Fruit fly (Drosophila melanogaster) whole organism, embryonic: ENCODE results near the gene CG32984.

ENCODE experiments used
- CG10654 ChIP-seq: fragments of 200-800 bp; sonication (Bioruptor generic); optimal IDR thresholded peaks from 2 replicates; lab custom pipeline; 2016; ENCODE audit warnings: missing biosample characterization, missing genetic modification characterization
- CG10979 ChIP-seq: fragments of 200-800 bp; sonication (Bioruptor generic); optimal IDR thresholded peaks from 2 replicates; lab custom pipeline; 2018; ENCODE audit warnings: missing biosample characterization, mild to moderate bottlenecking, missing genetic modification characterization, moderate library complexity
- CG13775 ChIP-seq: fragments of 200-800 bp; sonication (Bioruptor generic); optimal IDR thresholded peaks from 3 replicates; lab custom pipeline; 2017; ENCODE audit warnings: missing biosample characterization, mild to moderate bottlenecking, missing genetic modification characterization
- CG14710 ChIP-seq: fragments of 200-800 bp; sonication (Bioruptor generic); optimal IDR thresholded peaks from 3 replicates; lab custom pipeline; 2019; ENCODE audit warnings: missing biosample characterization, mild to moderate bottlenecking, missing genetic modification characterization, moderate library complexity
- CG17359 ChIP-seq: fragments of 200-800 bp; sonication (Bioruptor generic); optimal IDR thresholded peaks from 3 replicates; lab custom pipeline; 2018; ENCODE audit warnings: missing biosample characterization, mild to moderate bottlenecking, missing genetic modification characterization, moderate library complexity
- CG17385 ChIP-seq: fragments of 200-800 bp; sonication (Bioruptor generic); optimal IDR thresholded peaks from 3 replicates; lab custom pipeline; 2018; ENCODE audit warnings: missing biosample characterization, mild to moderate bottlenecking, missing genetic modification characterization
- CG17612 ChIP-seq: fragments of 200-800 bp; sonication (Bioruptor generic); IDR thresholded peaks from 2 replicates; pipeline ENCODE4 v1.3.6; 2022; ENCODE audit warnings: missing biosample characterization, missing genetic modification characterization
- CG18619 ChIP-seq: fragments of 200-800 bp; sonication (Bioruptor generic); optimal IDR thresholded peaks from 3 replicates; lab custom pipeline; 2017; ENCODE audit warnings: missing biosample characterization, mild to moderate bottlenecking, missing genetic modification characterization
- CG3065 ChIP-seq: fragments of 200-800 bp; sonication (Bioruptor generic); optimal IDR thresholded peaks from 2 replicates; lab custom pipeline; 2016; ENCODE audit warnings: missing biosample characterization, missing genetic modification characterization
- CG3163 ChIP-seq: fragments of 200-800 bp; sonication (Bioruptor generic); optimal IDR thresholded peaks from 3 replicates; lab custom pipeline; 2016; ENCODE audit warnings: missing biosample characterization, missing genetic modification characterization
- CG4360 ChIP-seq: fragments of 200-800 bp; sonication (Bioruptor generic); IDR thresholded peaks from 2 replicates; pipeline ENCODE4 v1.3.6; 2022; ENCODE audit warnings: missing biosample characterization, missing genetic modification characterization
- CG6272 ChIP-seq: fragments of 200-800 bp; sonication (Bioruptor generic); IDR thresholded peaks from 2 replicates; pipeline ENCODE4 v1.3.6; 2022; ENCODE audit warnings: missing biosample characterization, missing genetic modification characterization
- CG6813 ChIP-seq: fragments of 200-800 bp; sonication (Bioruptor generic); optimal IDR thresholded peaks from 2 replicates; lab custom pipeline; 2017; ENCODE audit warnings: missing biosample characterization, missing genetic modification characterization, mild to moderate bottlenecking, moderate library complexity, missing genetic modification reagents
- CG8281 ChIP-seq: fragments of 200-800 bp; sonication (Bioruptor generic); optimal IDR thresholded peaks from 2 replicates; lab custom pipeline; 2018; ENCODE audit warnings: missing biosample characterization, mild to moderate bottlenecking, missing genetic modification characterization, moderate library complexity
- CG8290 ChIP-seq, 3 experiments: fragments of 200-800 bp; sonication (Bioruptor generic); optimal IDR thresholded peaks; 2 replicates each; lab custom pipeline; 2016 to 2019; ENCODE audit warnings: missing biosample characterization in 3 of 3, missing genetic modification characterization in 3 of 3, mild to moderate bottlenecking in 2 of 3, moderate library complexity in 1 of 3
- CG8388 ChIP-seq: fragments of 200-800 bp; sonication (Bioruptor generic); optimal IDR thresholded peaks from 2 replicates; lab custom pipeline; 2019; ENCODE audit warnings: missing biosample characterization, mild to moderate bottlenecking, missing genetic modification characterization, moderate library complexity
- CG8765 ChIP-seq: fragments of 200-800 bp; sonication (Bioruptor generic); IDR thresholded peaks from 2 replicates; pipeline ENCODE4 v1.3.6; 2022; ENCODE audit warnings: missing biosample characterization, missing genetic modification characterization
- CG9609 ChIP-seq: fragments of 200-800 bp; sonication (Bioruptor generic); optimal IDR thresholded peaks from 3 replicates; lab custom pipeline; 2016; ENCODE audit warnings: missing biosample characterization, missing genetic modification characterization
- CG9727 ChIP-seq: fragments of 200-800 bp; sonication (Bioruptor generic); optimal IDR thresholded peaks from 3 replicates; lab custom pipeline; 2017; ENCODE audit warnings: missing biosample characterization, mild to moderate bottlenecking, missing genetic modification characterization
- D19B ChIP-seq: fragments of 200-800 bp; sonication (Bioruptor generic); optimal IDR thresholded peaks from 2 replicates; lab custom pipeline; 2017; ENCODE audit warnings: missing biosample characterization, mild to moderate bottlenecking, missing genetic modification characterization
- Dip3 ChIP-seq: fragments of 200-800 bp; sonication (Bioruptor generic); optimal IDR thresholded peaks from 3 replicates; lab custom pipeline; 2016; ENCODE audit warnings: missing biosample characterization, missing genetic modification characterization
- HLH3B ChIP-seq: fragments of 200-800 bp; sonication (Bioruptor generic); IDR thresholded peaks from 2 replicates; pipeline ENCODE4 v1.3.6; 2022; ENCODE audit warnings: missing biosample characterization, missing genetic modification characterization
- HLH4C ChIP-seq: fragments of 200-800 bp; sonication (Bioruptor generic); IDR thresholded peaks from 3 replicates; pipeline ENCODE4 v1.3.6; 2022; ENCODE audit warnings: missing biosample characterization, missing genetic modification characterization; ENCODE audit not compliant: partially characterized antibody
- HLH54F ChIP-seq: fragments of 200-800 bp; sonication (Bioruptor generic); optimal IDR thresholded peaks from 3 replicates; lab custom pipeline; 2016; ENCODE audit warnings: missing biosample characterization, missing genetic modification characterization
- Hr3 ChIP-seq: fragments of 200-800 bp; sonication (Bioruptor generic); optimal IDR thresholded peaks from 3 replicates; lab custom pipeline; 2016; ENCODE audit warnings: missing biosample characterization, missing genetic modification characterization
- Meics ChIP-seq: fragments of 200-800 bp; sonication (Bioruptor generic); optimal IDR thresholded peaks from 2 replicates; lab custom pipeline; 2017; ENCODE audit warnings: missing biosample characterization, mild to moderate bottlenecking, missing genetic modification characterization
- NC2β ChIP-seq: fragments of 200-800 bp; sonication (Bioruptor generic); optimal IDR thresholded peaks from 2 replicates; lab custom pipeline; 2016; ENCODE audit warnings: missing biosample characterization, missing genetic modification characterization
- NFAT ChIP-seq: fragments of 200-800 bp; sonication (Bioruptor generic); IDR thresholded peaks from 2 replicates; pipeline ENCODE4 v1.3.6; 2022; ENCODE audit warnings: missing biosample characterization, missing genetic modification characterization
- Sin3A ChIP-seq: fragments of >200 bp; optimal IDR thresholded peaks from 2 replicates; lab custom pipeline; 2018
- Ssrp ChIP-seq: fragments of 200-800 bp; sonication (Bioruptor generic); optimal IDR thresholded peaks from 2 replicates; lab custom pipeline; 2018; ENCODE audit warnings: missing biosample characterization, mild to moderate bottlenecking, missing genetic modification characterization, moderate library complexity
- Taf1 ChIP-seq: fragments of 200-800 bp; sonication (Bioruptor generic); IDR thresholded peaks from 2 replicates; pipeline ENCODE4 v1.3.6; 2022; ENCODE audit warnings: missing biosample characterization, missing genetic modification characterization
- az2 ChIP-seq: fragments of 200-800 bp; sonication (Bioruptor generic); optimal IDR thresholded peaks from 3 replicates; lab custom pipeline; 2016; ENCODE audit warnings: missing biosample characterization, missing genetic modification characterization
- chm ChIP-seq: fragments of 200-800 bp; sonication (Bioruptor generic); IDR thresholded peaks from 2 replicates; pipeline ENCODE4 v1.3.6; 2022; ENCODE audit warnings: missing biosample characterization, missing genetic modification characterization
- chn ChIP-seq: fragments of 200-800 bp; sonication (Bioruptor generic); optimal IDR thresholded peaks from 2 replicates; lab custom pipeline; 2016; ENCODE audit warnings: missing biosample characterization, missing genetic modification characterization
- ci ChIP-seq: fragments of 200-800 bp; sonication (Bioruptor generic); IDR thresholded peaks from 3 replicates; pipeline ENCODE4 v1.3.6; 2022; ENCODE audit warnings: missing biosample characterization, missing genetic modification characterization
- crol ChIP-seq: fragments of 200-800 bp; sonication (Bioruptor generic); IDR thresholded peaks from 2 replicates; pipeline ENCODE4 v1.3.6; 2022; ENCODE audit warnings: missing biosample characterization, missing genetic modification characterization
- dm ChIP-seq: fragments of 200-800 bp; sonication (Bioruptor generic); optimal IDR thresholded peaks from 3 replicates; lab custom pipeline; 2016; ENCODE audit warnings: missing biosample characterization, missing genetic modification characterization
- fd96Cb ChIP-seq: fragments of 200-800 bp; sonication (Bioruptor generic); optimal IDR thresholded peaks from 2 replicates; lab custom pipeline; 2018; ENCODE audit warnings: missing biosample characterization, mild to moderate bottlenecking, missing genetic modification characterization, moderate library complexity
- fu2 ChIP-seq: fragments of 200-800 bp; sonication (Bioruptor generic); optimal IDR thresholded peaks from 2 replicates; lab custom pipeline; 2016; ENCODE audit warnings: missing biosample characterization, missing genetic modification characterization
- klu ChIP-seq: fragments of 200-800 bp; sonication (Bioruptor generic); IDR thresholded peaks from 2 replicates; pipeline ENCODE4 v1.3.6; 2022; ENCODE audit warnings: missing biosample characterization, missing genetic modification characterization
- lilli ChIP-seq: fragments of 200-800 bp; sonication (Bioruptor generic); optimal IDR thresholded peaks from 3 replicates; lab custom pipeline; 2016; ENCODE audit warnings: missing biosample characterization, missing genetic modification characterization
- lola ChIP-seq, 3 experiments: fragments of >200 bp in 2 of 3; fragments of 200-800 bp in 1 of 3; sonication (Bioruptor generic) in 1 of 3; optimal IDR thresholded peaks; 2 replicates each; lab custom pipeline; 2017 to 2019; ENCODE audit warnings: missing biosample characterization in 3 of 3, missing genetic modification characterization in 3 of 3, mild to moderate bottlenecking in 1 of 3, moderate library complexity in 1 of 3
- mirr ChIP-seq: fragments of 200-800 bp; sonication (Bioruptor generic); optimal IDR thresholded peaks from 3 replicates; lab custom pipeline; 2018; ENCODE audit warnings: missing biosample characterization, mild to moderate bottlenecking, missing genetic modification characterization
- nerfin-2 ChIP-seq: fragments of 200-800 bp; sonication (Bioruptor generic); IDR thresholded peaks from 2 replicates; pipeline ENCODE4 v1.3.6; 2022; ENCODE audit warnings: missing biosample characterization, missing genetic modification characterization; ENCODE audit not compliant: partially characterized antibody
- row ChIP-seq: fragments of 200-800 bp; sonication (Bioruptor generic); IDR thresholded peaks from 3 replicates; pipeline ENCODE4 v1.3.6; 2022; ENCODE audit warnings: missing biosample characterization, missing genetic modification characterization
- sd ChIP-seq: fragments of 200-800 bp; sonication (Bioruptor generic); optimal IDR thresholded peaks from 3 replicates; lab custom pipeline; 2018; ENCODE audit warnings: missing biosample characterization, mild to moderate bottlenecking, missing genetic modification characterization, moderate library complexity
- wek ChIP-seq: fragments of 200-800 bp; sonication (Bioruptor generic); optimal IDR thresholded peaks from 3 replicates; lab custom pipeline; 2018; ENCODE audit warnings: missing biosample characterization, mild to moderate bottlenecking, missing genetic modification characterization, moderate library complexity
- zen ChIP-seq: fragments of 200-800 bp; sonication (Bioruptor generic); optimal IDR thresholded peaks from 3 replicates; lab custom pipeline; 2018; ENCODE audit warnings: missing biosample characterization, mild to moderate bottlenecking, missing genetic modification characterization, moderate library complexity

The CG32984 gene

dm6 chr2L:8952194-8953037 is 12.3 kb upstream of the CG32984 start (continued):
- TF ChIP-seq Sin3A (lab: Kevin White, UChicago) (no peak), NC2β (peak; percentile 42), dm (GFP tag; lab: Kevin White, UChicago) (peak; percentile 24), chm (GFP tag; lab: Robert Waterston, UW) (0 out of 2 replicates have a peak, but pooled peaks have one; percentile 17), CG17612 (GFP tag; lab: Robert Waterston, UW) (no peak), CG8388 (GFP tag; lab: Kevin White, UChicago) (peak; percentile 42), CG9609 (GFP tag; lab: Kevin White, UChicago) (peak; percentile 46), CG8281 (tag; lab: Kevin White, UChicago) (no peak), chn (peak; percentile 64), NFAT (GFP tag; lab: Robert Waterston, UW) (no peak; the same call in 1 of the 2 replicates), CG3163 (GFP tag; lab: Kevin White, UChicago) (peak; percentile 50), D19B (peak; percentile 89), CG14710 (tag; lab: Kevin White, UChicago) (peak; percentile 3), CG6813 (GFP tag; lab: Kevin White, UChicago) (peak; percentile 9), mirr (peak; percentile 42), CG10654 (no peak), CG6272 (GFP tag; lab: Robert Waterston, UW) (peak; percentile 33; the same call in 1 of the 2 replicates), CG13775 (peak; percentile 16), CG4360 (GFP tag; lab: Robert Waterston, UW) (peak; percentile 26; the same call in 1 of the 2 replicates), lilli (GFP tag; lab: Kevin White, UChicago) (peak; percentile 68), Hr3 (GFP tag; lab: Kevin White, UChicago) (peak; percentile 48), lola (GFP tag; optimal IDR thresholded peaks at IDR 0.05; lab: Kevin White, UChicago) (peak in 1 of 3 experiments; percentile 19), nerfin-2 (GFP tag; lab: Robert Waterston, UW) (peak; percentile 57), Ssrp (tag; lab: Kevin White, UChicago) (peak; percentile 23), CG3065 (GFP tag; lab: Kevin White, UChicago) (peak; percentile 30), HLH3B (GFP tag; lab: Robert Waterston, UW) (peak; percentile 42; the same call in 1 of the 2 replicates), fu2 (GFP tag; lab: Kevin White, UChicago) (peak; percentile 9), sd (peak; percentile 32), CG8765 (peak; percentile 56), CG17359 (tag; lab: Kevin White, UChicago) (peak; percentile 37), CG17385 (GFP tag; lab: Kevin White, UChicago) (peak; percentile 36), az2 (GFP tag; lab: Kevin White, UChicago) (peak; percentile 15), klu (no peak), Taf1 (no peak), CG8290 (GFP tag; optimal IDR thresholded peaks at IDR 0.05; lab: Kevin White, UChicago) (no peak), CG8290 (tag; optimal IDR thresholded peaks at IDR 0.05; lab: Kevin White, UChicago) (peak in 1 of 2 experiments; percentile 61), CG10979 (tag; lab: Kevin White, UChicago) (peak; percentile 27), zen (tag; lab: Kevin White, UChicago) (peak; percentile 37), Dip3 (GFP tag; lab: Kevin White, UChicago) (peak; percentile 31), CG9727 (GFP tag; lab: Kevin White, UChicago) (peak; percentile 36), HLH54F (GFP tag; lab: Kevin White, UChicago) (peak; percentile 49), crol (GFP tag; lab: Robert Waterston, UW) (no peak), ci (GFP tag; lab: Robert Waterston, UW) (peak; percentile 68), HLH4C (GFP tag; lab: Robert Waterston, UW) (no peak; the same call in 2 of the 3 replicates), fd96Cb (tag; lab: Kevin White, UChicago) (no peak), Meics (peak; percentile 77), row (peak; percentile 82), wek (peak; percentile 10), CG18619 (GFP tag; lab: Kevin White, UChicago) (peak; percentile 22)
